Worm (Caenorhabditis elegans): ENCODE data around the gene F10E9.11.

ce11 chrIII:8275871-8276270 is 43.2 kb downstream of the F10E9.11 start, which contains the start of gene clec-160:
- TF ChIP-seq hmg-20 (GFP tag; IDR thresholded peaks at IDR 0.05) (no peak), lir-1 (GFP tag; conservative IDR thresholded peaks at IDR 0.05) (no peak)

All from whole organism, young adult.